Fruit fly (Drosophila melanogaster) S2 (cell line): ENCODE results near the gene f.

Experiments used
- CG8478 ChIP-seq: fragments of >200 bp; optimal IDR thresholded peaks from 2 replicates; lab custom pipeline; 2018
- CTCF ChIP-seq, 2 experiments: fragments of >200 bp; optimal IDR thresholded peaks; 2 replicates each; lab custom pipeline; 2018

- no peak for TF ChIP-seq CG8478 (lab: Kevin White, UChicago)
- no peak for TF ChIP-seq CTCF (optimal IDR thresholded peaks at IDR 0.05; lab: Kevin White, UChicago)
These were observed 65.3 kb downstream of the f start for dm6 chrX:17297924-17298591.
